Fruit fly (Drosophila melanogaster): ENCODE measurements around the gene Ugt35D1.

Gene Ugt35D1

DNA sequence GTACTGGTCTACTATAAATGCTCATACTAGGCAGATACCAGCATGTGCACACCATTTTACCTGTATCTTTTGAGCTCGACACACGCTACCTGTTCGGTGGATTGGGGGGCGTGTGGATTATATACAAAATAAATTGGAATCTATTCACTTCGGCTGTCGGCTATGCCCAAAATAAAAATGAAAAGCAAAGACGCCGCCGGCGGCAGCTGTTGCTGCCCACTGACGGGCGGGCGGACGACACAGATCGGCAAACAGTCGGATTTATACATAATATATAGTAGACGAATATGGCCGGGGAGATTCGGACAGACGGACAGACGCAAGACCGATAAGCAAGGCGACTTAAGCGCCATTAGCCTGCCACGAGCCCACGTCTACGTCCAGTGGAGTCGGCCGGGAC is 43.8 kb upstream of the Ugt35D1 start:
- TF ChIP-seq svp (GFP tag) (peak; percentile 88), CG11902 (GFP tag; optimal IDR thresholded peaks at IDR 0.05) (no peak)

DNA sequence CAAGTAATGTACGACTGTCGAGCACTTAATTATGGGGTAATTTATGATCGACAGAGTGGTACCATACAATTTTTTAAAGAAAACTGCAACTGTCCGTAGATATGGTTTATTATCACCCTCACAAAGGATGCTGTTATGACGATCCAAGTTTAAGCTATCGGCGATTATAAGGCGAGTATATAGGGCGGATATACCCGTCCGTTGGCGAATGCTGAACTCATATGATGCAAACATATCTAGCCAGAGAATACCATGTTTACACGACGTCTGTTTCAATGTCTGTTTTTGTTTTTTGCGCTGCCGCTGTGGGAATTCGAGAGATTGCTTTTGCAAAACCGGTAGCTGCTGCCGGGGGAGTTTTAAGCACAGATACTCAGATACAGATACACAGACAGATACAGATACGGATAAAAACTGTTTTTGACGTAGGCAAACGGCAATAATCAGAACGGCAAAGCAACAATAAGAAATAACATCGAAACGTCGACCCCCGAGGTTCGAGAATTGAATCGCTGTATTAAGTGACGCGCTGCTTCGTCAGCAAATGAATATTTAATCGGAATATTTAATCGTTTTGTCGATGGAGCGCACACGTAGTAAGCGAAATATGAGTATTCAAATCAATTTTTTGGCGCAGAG is 42.4 kb upstream of the Ugt35D1 start:
- TF ChIP-seq svp (GFP tag): peak; percentile 54
- peak; percentile 2 for TF ChIP-seq CG8632 (GFP tag; optimal IDR thresholded peaks at IDR 0.05)
- no peak for TF ChIP-seq eg (GFP tag; IDR thresholded peaks at IDR 0.05)
- peak; percentile 18 for TF ChIP-seq Sox14 (GFP tag; optimal IDR thresholded peaks at IDR 0.05)
- TF ChIP-seq CG31627 (GFP tag; optimal IDR thresholded peaks at IDR 0.05): peak; percentile 16
- TF ChIP-seq CG15336 (GFP tag; IDR thresholded peaks at IDR 0.05): peak; percentile 19; the same call in 1 of the 2 replicates
- no peak for TF ChIP-seq net (GFP tag; optimal IDR thresholded peaks at IDR 0.05)
- no peak for TF ChIP-seq achi (GFP tag; optimal IDR thresholded peaks at IDR 0.05)
- peak; percentile 31 for TF ChIP-seq pdm3 (GFP tag; optimal IDR thresholded peaks at IDR 0.05)
- TF ChIP-seq CG6163 (GFP tag; IDR thresholded peaks at IDR 0.05): 0 out of 3 replicates have a peak, but pooled peaks have one; percentile 14
- peak; percentile 33 for TF ChIP-seq CG32006 (GFP tag; optimal IDR thresholded peaks at IDR 0.05)
- TF ChIP-seq OdsH (GFP tag; optimal IDR thresholded peaks at IDR 0.05): peak; percentile 34
- TF ChIP-seq CG7368 (GFP tag; optimal IDR thresholded peaks at IDR 0.05): no peak
- no peak for TF ChIP-seq topi (GFP tag; optimal IDR thresholded peaks at IDR 0.05)
- TF ChIP-seq acj6 (GFP tag; optimal IDR thresholded peaks at IDR 0.05): peak; percentile 29
- TF ChIP-seq Eip78C (GFP tag): peak; percentile 52
- TF ChIP-seq CG8119 (GFP tag; IDR thresholded peaks at IDR 0.05): peak; percentile 30; the same call in 1 of the 3 replicates
- TF ChIP-seq Ets96B (tag; optimal IDR thresholded peaks at IDR 0.05): no peak
- no peak for TF ChIP-seq fkh (GFP tag; optimal IDR thresholded peaks at IDR 0.05)
- TF ChIP-seq Hr4 (GFP tag; optimal IDR thresholded peaks at IDR 0.05): peak; percentile 41

DNA sequence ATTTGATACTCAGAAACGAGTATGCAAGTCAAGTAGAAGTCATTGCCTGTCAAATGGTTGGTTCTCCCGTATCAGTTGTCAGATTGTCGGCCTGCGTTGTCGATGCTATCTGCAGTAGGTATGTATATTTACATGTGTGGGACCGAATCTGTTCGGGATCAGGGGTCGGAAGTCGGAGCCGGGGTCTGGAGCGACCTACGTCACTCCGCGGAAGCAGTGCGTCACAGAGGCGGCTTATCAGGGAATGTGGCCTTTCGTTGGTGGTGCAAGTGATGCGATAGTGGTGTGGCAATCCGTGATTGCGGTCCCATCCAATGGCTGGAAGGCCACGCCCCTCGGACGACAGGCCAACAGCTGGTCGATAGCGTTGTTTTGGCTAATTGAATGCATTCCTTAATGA is 40.5 kb upstream of the Ugt35D1 start:
- 0 out of 3 replicates have a peak, but pooled peaks have one; percentile 20 for TF ChIP-seq CG6163 (GFP tag; IDR thresholded peaks at IDR 0.05)
- no peak for TF ChIP-seq CG8632 (GFP tag; optimal IDR thresholded peaks at IDR 0.05)
- peak; percentile 99 for TF ChIP-seq svp (GFP tag)

DNA sequence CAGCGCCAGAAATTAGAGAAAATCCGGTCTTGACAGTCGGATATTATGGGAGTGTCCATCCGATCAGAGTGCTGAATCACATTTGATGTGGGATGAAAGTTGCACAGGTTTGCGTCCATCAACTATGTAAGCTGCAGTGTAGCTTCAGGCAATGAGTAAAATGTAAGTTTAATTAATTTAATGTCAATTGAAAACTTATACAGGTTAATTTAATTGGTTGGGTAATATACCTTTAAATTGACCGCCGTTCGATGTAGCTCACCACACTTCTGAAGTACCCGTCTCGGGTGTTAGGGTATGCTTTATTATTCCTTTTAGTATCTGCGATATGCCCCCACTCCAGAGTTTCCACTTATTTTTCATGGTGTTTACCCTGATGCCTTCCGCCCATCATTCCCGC is 29.3 kb upstream of the Ugt35D1 start:
- TF ChIP-seq CG31627 (GFP tag; optimal IDR thresholded peaks at IDR 0.05) (peak; percentile 74), pdm3 (GFP tag; optimal IDR thresholded peaks at IDR 0.05) (peak; percentile 61), Smox (GFP tag; optimal IDR thresholded peaks at IDR 0.05) (peak; percentile 57), CG6792 (GFP tag; optimal IDR thresholded peaks at IDR 0.05) (no peak), Ets96B (tag; optimal IDR thresholded peaks at IDR 0.05) (peak; percentile 47), CG6276 (GFP tag; optimal IDR thresholded peaks at IDR 0.05) (no peak), Met (GFP tag; optimal IDR thresholded peaks at IDR 0.05) (peak; percentile 58), eg (GFP tag; IDR thresholded peaks at IDR 0.05) (peak; percentile 51; the same call in 1 of the 3 replicates), Sox102F (GFP tag; optimal IDR thresholded peaks at IDR 0.05) (peak; percentile 69), CG3919 (GFP tag; optimal IDR thresholded peaks at IDR 0.05) (peak; percentile 42), CG8119 (GFP tag; IDR thresholded peaks at IDR 0.05) (peak; percentile 58; the same call in 2 of the 3 replicates), CG3032 (tag; optimal IDR thresholded peaks at IDR 0.05) (peak; percentile 49), CG4318 (GFP tag; optimal IDR thresholded peaks at IDR 0.05) (peak; percentile 22), CG10669 (GFP tag; optimal IDR thresholded peaks at IDR 0.05) (peak; percentile 41), svp (GFP tag) (peak; percentile 79), CG6808 (GFP tag; optimal IDR thresholded peaks at IDR 0.05) (no peak), CG15336 (GFP tag; IDR thresholded peaks at IDR 0.05) (peak; percentile 50; the same call in 1 of the 2 replicates), topi (GFP tag; optimal IDR thresholded peaks at IDR 0.05) (peak; percentile 60), Ets21C (GFP tag; optimal IDR thresholded peaks at IDR 0.05) (peak; percentile 27), cyc (GFP tag; optimal IDR thresholded peaks at IDR 0.05) (peak; percentile 68), achi (GFP tag; optimal IDR thresholded peaks at IDR 0.05) (peak; percentile 40), Blimp-1 (GFP tag; optimal IDR thresholded peaks at IDR 0.05) (no peak), Eip78C (GFP tag) (peak; percentile 78), net (GFP tag; optimal IDR thresholded peaks at IDR 0.05) (no peak), OdsH (GFP tag; optimal IDR thresholded peaks at IDR 0.05) (peak; percentile 43), CG16779 (tag; optimal IDR thresholded peaks at IDR 0.05) (no peak), CG1621 (tag; optimal IDR thresholded peaks at IDR 0.05) (no peak), CG34406 (GFP tag; optimal IDR thresholded peaks at IDR 0.05) (peak; percentile 20), CG6163 (GFP tag; IDR thresholded peaks at IDR 0.05) (peak; percentile 77), CG11902 (GFP tag; optimal IDR thresholded peaks at IDR 0.05) (peak; percentile 41), fd59A (GFP tag; optimal IDR thresholded peaks at IDR 0.05) (peak; percentile 7), CG8632 (GFP tag; optimal IDR thresholded peaks at IDR 0.05) (peak; percentile 22), esn (GFP tag; optimal IDR thresholded peaks at IDR 0.05) (peak; percentile 44), Hr39 (GFP tag; optimal IDR thresholded peaks at IDR 0.05) (peak; percentile 76), CG6854 (GFP tag; optimal IDR thresholded peaks at IDR 0.05) (no peak), fd85E (GFP tag; optimal IDR thresholded peaks at IDR 0.05) (no peak), Sox15 (GFP tag; optimal IDR thresholded peaks at IDR 0.05) (peak; percentile 23)
